Worm (Caenorhabditis elegans) whole organism, L2 larva: ENCODE data around the gene F38B6.2.

ENCODE experiments used
- C34F6.9 ChIP-seq: fragments of 150-350 bp; optimal IDR thresholded peaks from 2 replicates; lab custom pipeline; 2014; ENCODE audit warnings: missing biosample characterization, missing genetic modification characterization
- F13H6.1 ChIP-seq: sonication (generic microtip); optimal IDR thresholded peaks from 2 replicates; lab custom pipeline; 2016; ENCODE audit warnings: missing genetic modification characterization, missing compliant biosample characterization
- R02D3.7 ChIP-seq: fragments of 150-350 bp; optimal IDR thresholded peaks from 2 replicates; lab custom pipeline; 2014; ENCODE audit warnings: missing biosample characterization, missing genetic modification characterization
- Y55F3AM.14 ChIP-seq: fragments of 200-800 bp; sonication (Bioruptor generic); optimal IDR thresholded peaks from 2 replicates; lab custom pipeline; 2018; ENCODE audit warnings: mild to moderate bottlenecking, missing genetic modification characterization, missing compliant biosample characterization
- ZK546.5 ChIP-seq: sonication (generic microtip); optimal IDR thresholded peaks from 2 replicates; lab custom pipeline; 2017; ENCODE audit warnings: missing biosample characterization, missing genetic modification characterization
- alr-1 ChIP-seq: fragments of 150-350 bp; optimal IDR thresholded peaks from 2 replicates; lab custom pipeline; 2014; ENCODE audit warnings: missing biosample characterization, missing genetic modification characterization
- aly-2 ChIP-seq: fragments of 150-350 bp; optimal IDR thresholded peaks from 2 replicates; lab custom pipeline; 2014; ENCODE audit warnings: missing biosample characterization, missing genetic modification characterization
- ama-1 ChIP-seq: fragments of 150-350 bp; optimal IDR thresholded peaks from 2 replicates; lab custom pipeline; 2018; ENCODE audit warnings: inconsistent platforms
- blmp-1 ChIP-seq: sonication (generic microtip); optimal IDR thresholded peaks from 2 replicates; lab custom pipeline; 2017; ENCODE audit warnings: missing genetic modification characterization, mild to moderate bottlenecking, missing compliant biosample characterization, antibody characterized with exemption, moderate library complexity; ENCODE audit not compliant: insufficient read depth
- ceh-16 ChIP-seq: fragments of 150-350 bp; optimal IDR thresholded peaks from 2 replicates; lab custom pipeline; 2014; ENCODE audit warnings: missing biosample characterization, missing genetic modification characterization
- ceh-82 ChIP-seq: fragments of 150-350 bp; optimal IDR thresholded peaks from 2 replicates; lab custom pipeline; 2014; ENCODE audit warnings: missing biosample characterization, missing genetic modification characterization
- crh-2 ChIP-seq: sonication (generic microtip); optimal IDR thresholded peaks from 2 replicates; lab custom pipeline; 2017; ENCODE audit warnings: missing biosample characterization, missing genetic modification characterization
- dmd-4 ChIP-seq: sonication (generic microtip); optimal IDR thresholded peaks from 2 replicates; lab custom pipeline; 2017; ENCODE audit warnings: missing biosample characterization, missing genetic modification characterization
- egl-27 ChIP-seq: sonication (generic microtip); optimal IDR thresholded peaks from 3 replicates; lab custom pipeline; 2017; ENCODE audit warnings: missing biosample characterization, missing genetic modification reagents, missing genetic modification characterization
- elt-1 ChIP-seq: fragments of 150-350 bp; optimal IDR thresholded peaks from 2 replicates; lab custom pipeline; 2014; ENCODE audit warnings: missing biosample characterization, missing genetic modification characterization
- elt-3 ChIP-seq: sonication (generic microtip); optimal IDR thresholded peaks from 2 replicates; lab custom pipeline; 2017; ENCODE audit warnings: missing biosample characterization, missing genetic modification characterization
- fos-1 ChIP-seq: fragments of 150-350 bp; optimal IDR thresholded peaks from 2 replicates; lab custom pipeline; 2014; ENCODE audit warnings: missing biosample characterization, missing genetic modification characterization
- gmeb-1 ChIP-seq: fragments of 150-350 bp; optimal IDR thresholded peaks from 2 replicates; lab custom pipeline; 2014; ENCODE audit warnings: missing biosample characterization, missing genetic modification characterization
- lin-11 ChIP-seq: fragments of 150-350 bp; sonication (generic microtip); optimal IDR thresholded peaks from 2 replicates; lab custom pipeline; 2014; ENCODE audit warnings: missing biosample characterization, missing genetic modification characterization, inconsistent platforms, mixed read lengths
- lin-13 ChIP-seq: fragments of 150-350 bp; optimal IDR thresholded peaks from 2 replicates; lab custom pipeline; 2014; ENCODE audit warnings: missing biosample characterization, missing genetic modification reagents, missing genetic modification characterization
- lin-39 ChIP-seq: fragments of 150-350 bp; optimal IDR thresholded peaks from 2 replicates; lab custom pipeline; 2014; ENCODE audit warnings: missing biosample characterization, missing genetic modification reagents, missing genetic modification characterization
- lsy-2 ChIP-seq, 2 experiments: fragments of 150-350 bp in 1 of 2; sonication (generic microtip) in 1 of 2; optimal IDR thresholded peaks; 2 replicates each; lab custom pipeline; 2014 to 2017; ENCODE audit warnings: missing biosample characterization in 2 of 2, missing genetic modification characterization in 2 of 2
- mab-5 ChIP-seq: fragments of 150-350 bp; optimal IDR thresholded peaks from 2 replicates; lab custom pipeline; 2014; ENCODE audit warnings: missing biosample characterization, missing genetic modification characterization
- mbf-1 ChIP-seq: sonication (generic microtip); optimal IDR thresholded peaks from 2 replicates; lab custom pipeline; 2017; ENCODE audit warnings: missing biosample characterization, missing genetic modification characterization
- mdl-1 ChIP-seq, 2 experiments: fragments of 150-350 bp in 1 of 2; sonication (generic microtip) in 1 of 2; optimal IDR thresholded peaks; 2 replicates each; lab custom pipeline; 2017; ENCODE audit warnings: missing biosample characterization in 2 of 2, missing genetic modification characterization in 2 of 2
- nhr-10 ChIP-seq: sonication (generic microtip); optimal IDR thresholded peaks from 2 replicates; lab custom pipeline; 2017; ENCODE audit warnings: missing biosample characterization, missing genetic modification characterization
- nhr-11 ChIP-seq: fragments of 150-350 bp; optimal IDR thresholded peaks from 2 replicates; lab custom pipeline; 2014; ENCODE audit warnings: missing biosample characterization, missing genetic modification characterization
- nhr-12 ChIP-seq: fragments of 150-350 bp; optimal IDR thresholded peaks from 2 replicates; lab custom pipeline; 2014; ENCODE audit warnings: missing biosample characterization, missing genetic modification characterization
- nhr-129 ChIP-seq: fragments of 150-350 bp; optimal IDR thresholded peaks from 2 replicates; lab custom pipeline; 2014; ENCODE audit warnings: missing biosample characterization, missing genetic modification characterization
- nhr-21 ChIP-seq: fragments of 150-350 bp; optimal IDR thresholded peaks from 2 replicates; lab custom pipeline; 2014; ENCODE audit warnings: missing biosample characterization, missing genetic modification characterization
- nhr-23 ChIP-seq: fragments of 150-350 bp; optimal IDR thresholded peaks from 2 replicates; lab custom pipeline; 2014; ENCODE audit warnings: missing biosample characterization, missing genetic modification reagents, missing genetic modification characterization
- nhr-237 ChIP-seq: fragments of 150-350 bp; optimal IDR thresholded peaks from 2 replicates; lab custom pipeline; 2014; ENCODE audit warnings: missing biosample characterization, missing genetic modification characterization
- nhr-25 ChIP-seq: fragments of 150-350 bp; sonication (generic microtip); optimal IDR thresholded peaks from 3 replicates; lab custom pipeline; 2014; ENCODE audit warnings: missing biosample characterization, missing genetic modification characterization
- nhr-6 ChIP-seq: fragments of 150-350 bp; optimal IDR thresholded peaks from 2 replicates; lab custom pipeline; 2014; ENCODE audit warnings: missing biosample characterization, missing genetic modification characterization
- nhr-77 ChIP-seq: fragments of 150-350 bp; optimal IDR thresholded peaks from 2 replicates; lab custom pipeline; 2014; ENCODE audit warnings: missing biosample characterization, missing genetic modification characterization
- peb-1 ChIP-seq: fragments of 150-350 bp; optimal IDR thresholded peaks from 2 replicates; lab custom pipeline; 2014; ENCODE audit warnings: missing biosample characterization, missing genetic modification characterization
- sem-4 ChIP-seq: fragments of 150-350 bp; optimal IDR thresholded peaks from 2 replicates; lab custom pipeline; 2014; ENCODE audit warnings: missing biosample characterization, missing genetic modification reagents, missing genetic modification characterization
- skn-1 ChIP-seq: sonication (generic microtip); optimal IDR thresholded peaks from 2 replicates; lab custom pipeline; 2017; ENCODE audit warnings: missing biosample characterization, missing genetic modification characterization
- sma-3 ChIP-seq: sonication (generic microtip); optimal IDR thresholded peaks from 2 replicates; lab custom pipeline; 2016; ENCODE audit warnings: missing genetic modification reagents, missing genetic modification characterization, missing compliant biosample characterization
- sma-9 ChIP-seq, 2 experiments: fragments of 150-350 bp in 1 of 2; sonication (generic microtip) in 1 of 2; optimal IDR thresholded peaks; 2 replicates each; lab custom pipeline; 2014 to 2016; ENCODE audit warnings: missing genetic modification characterization in 2 of 2, mild to moderate bottlenecking in 1 of 2, missing biosample characterization in 1 of 2, missing compliant biosample characterization in 1 of 2, missing genetic modification reagents in 1 of 2, moderate library complexity in 1 of 2
- snpc-4 ChIP-seq: fragments of 150-350 bp; optimal IDR thresholded peaks from 2 replicates; lab custom pipeline; 2014; ENCODE audit warnings: missing biosample characterization, missing genetic modification characterization
- unc-39 ChIP-seq: fragments of 150-350 bp; optimal IDR thresholded peaks from 2 replicates; lab custom pipeline; 2014; ENCODE audit warnings: missing biosample characterization, missing genetic modification characterization
- unc-55 ChIP-seq: fragments of 150-350 bp; sonication (generic microtip); optimal IDR thresholded peaks from 3 replicates; lab custom pipeline; 2014; ENCODE audit warnings: missing biosample characterization, missing genetic modification reagents, missing genetic modification characterization
- unc-62 ChIP-seq: fragments of 150-350 bp; optimal IDR thresholded peaks from 2 replicates; lab custom pipeline; 2014; ENCODE audit warnings: missing biosample characterization, missing genetic modification reagents, missing genetic modification characterization
- zag-1 ChIP-seq: fragments of 150-350 bp; optimal IDR thresholded peaks from 2 replicates; lab custom pipeline; 2014; ENCODE audit warnings: missing biosample characterization, missing genetic modification characterization
- ztf-1 ChIP-seq: fragments of 200-800 bp; sonication (Bioruptor generic); conservative IDR thresholded peaks from 2 replicates; pipeline ENCODE4 v1.3.6; 2022; ENCODE audit warnings: missing genetic modification characterization, missing compliant biosample characterization
- ztf-11 ChIP-seq: sonication (generic microtip); optimal IDR thresholded peaks from 2 replicates; lab custom pipeline; 2017; ENCODE audit warnings: missing biosample characterization, missing genetic modification characterization
- ztf-4 ChIP-seq: fragments of 150-350 bp; optimal IDR thresholded peaks from 2 replicates; lab custom pipeline; 2014; ENCODE audit warnings: missing biosample characterization, missing genetic modification characterization

The F38B6.2 gene

ce11 chrX:6750145-6750544 lies 51.8 kb downstream of the F38B6.2 start:
- peak; percentile 13 for TF ChIP-seq nhr-77 (tag; lab: Kevin White, UChicago)
- TF ChIP-seq lin-39 (tag; lab: Kevin White, UChicago) = no peak
- no peak for TF ChIP-seq ceh-82
- no peak for TF ChIP-seq peb-1
- TF ChIP-seq dmd-4 (tag; lab: Kevin White, UChicago) = no peak
- peak; percentile 51 for TF ChIP-seq alr-1
- peak; percentile 95 for TF ChIP-seq egl-27 (tag; lab: Kevin White, UChicago)
- peak; percentile 72 for TF ChIP-seq nhr-6
- TF ChIP-seq crh-2 (tag; lab: Kevin White, UChicago) = peak; percentile 83
- TF ChIP-seq skn-1 (tag; lab: Kevin White, UChicago) = no peak
- TF ChIP-seq sma-9 (GFP tag; optimal IDR thresholded peaks at IDR 0.05; lab: Kevin White, UChicago) = peak; percentile 100
- TF ChIP-seq sma-9 (tag; optimal IDR thresholded peaks at IDR 0.05; lab: Kevin White, UChicago) = no peak
- peak; percentile 96 for TF ChIP-seq nhr-129 (tag; lab: Kevin White, UChicago)
- TF ChIP-seq gmeb-1 (tag; lab: Kevin White, UChicago) = peak; percentile 74
- TF ChIP-seq nhr-25 = peak; percentile 96
- TF ChIP-seq fos-1 (tag; lab: Kevin White, UChicago) = peak; percentile 85
- peak; percentile 73 for TF ChIP-seq nhr-10 (tag; lab: Kevin White, UChicago)
- TF ChIP-seq unc-62 = no peak
- TF ChIP-seq C34F6.9 (tag; lab: Kevin White, UChicago) = peak; percentile 71
- no peak for TF ChIP-seq ama-1 (lab: Kevin White, UChicago)
- no peak for TF ChIP-seq ZK546.5
- no peak for TF ChIP-seq lin-11 (tag; lab: Kevin White, UChicago)
- no peak for TF ChIP-seq mab-5 (tag; lab: Kevin White, UChicago)
- peak in 1 of 2 experiments; percentile 79 for TF ChIP-seq lsy-2 (tag; optimal IDR thresholded peaks at IDR 0.05; lab: Kevin White, UChicago)
- TF ChIP-seq unc-55 (GFP tag; lab: Kevin White, UChicago) = peak; percentile 61
- TF ChIP-seq R02D3.7 (tag; lab: Kevin White, UChicago) = no peak
- TF ChIP-seq nhr-21 (tag; lab: Kevin White, UChicago) = peak; percentile 94
- TF ChIP-seq ceh-16 (tag; lab: Kevin White, UChicago) = peak; percentile 54
- no peak for TF ChIP-seq unc-39 (tag; lab: Kevin White, UChicago)
- peak; percentile 33 for TF ChIP-seq lin-13
- TF ChIP-seq aly-2 = no peak
- peak; percentile 84 for TF ChIP-seq Y55F3AM.14 (GFP tag; lab: Kevin White, UChicago)
- TF ChIP-seq mbf-1 (tag; lab: Kevin White, UChicago) = no peak
- TF ChIP-seq zag-1 (tag; lab: Kevin White, UChicago) = no peak
- TF ChIP-seq mdl-1 (tag; optimal IDR thresholded peaks at IDR 0.05; lab: Kevin White, UChicago) = peak; percentile 100
- TF ChIP-seq elt-3 = no peak
- no peak for TF ChIP-seq nhr-237
- peak; percentile 94 for TF ChIP-seq sma-3 (GFP tag; lab: Kevin White, UChicago)
- TF ChIP-seq elt-1 = no peak
- TF ChIP-seq ztf-11 (tag; lab: Kevin White, UChicago) = no peak
- TF ChIP-seq snpc-4 (tag; lab: Kevin White, UChicago) = peak; percentile 61
- TF ChIP-seq F13H6.1 (tag; lab: Kevin White, UChicago) = peak; percentile 98
- peak; percentile 75 for TF ChIP-seq sem-4 (tag; lab: Kevin White, UChicago)
- TF ChIP-seq ztf-4 (tag; lab: Kevin White, UChicago) = peak; percentile 24
- TF ChIP-seq ztf-1 (GFP tag; lab: Robert Waterston, UW) = no peak
- TF ChIP-seq nhr-23 (tag; lab: Kevin White, UChicago) = no peak
- peak; percentile 79 for TF ChIP-seq blmp-1 (tag; lab: Kevin White, UChicago)
- no peak for TF ChIP-seq nhr-12 (tag; lab: Kevin White, UChicago)
- TF ChIP-seq nhr-11 (tag; lab: Kevin White, UChicago) = no peak
- TF ChIP-seq, all 48 proteins: peak for 25
